Fruit fly (Drosophila melanogaster): ENCODE measurements around the gene CG11905.

dm6 chr3L:16890650-16891336 is 44.5 kb downstream of the CG11905 start:
- TF ChIP-seq CG34367 (tag; optimal IDR thresholded peaks at IDR 0.05) (peak; percentile 82), Pif1B (GFP tag; optimal IDR thresholded peaks at IDR 0.05) (peak; percentile 80), CG15710 (tag; optimal IDR thresholded peaks at IDR 0.05) (peak; percentile 77), CG32121 (GFP tag; IDR thresholded peaks at IDR 0.05) (peak; percentile 86), EcR (GFP tag; optimal IDR thresholded peaks at IDR 0.05) (peak; percentile 65), CG8301 (tag; optimal IDR thresholded peaks at IDR 0.05) (peak; percentile 90), CG12605 (GFP tag; IDR thresholded peaks at IDR 0.05) (peak; percentile 69), fd96Ca (GFP tag; IDR thresholded peaks at IDR 0.05) (peak; percentile 83), Ets98B (GFP tag; IDR thresholded peaks at IDR 0.05) (peak; percentile 86), rn (GFP tag; IDR thresholded peaks at IDR 0.05) (peak; percentile 72), CG14655 (GFP tag; optimal IDR thresholded peaks at IDR 0.05) (peak; percentile 92), Snoo (tag; optimal IDR thresholded peaks at IDR 0.05) (peak; percentile 70)
